Fruit fly (Drosophila melanogaster): ENCODE measurements around the gene JhI-21.

Gene JhI-21

dm6 chr2L:12103231-12104210 lies 47.7 kb upstream of the JhI-21 start, which contains the start of the genes Patsas and ThrRS (continued):
- TF ChIP-seq CG11762 (GFP tag; optimal IDR thresholded peaks at IDR 0.05; ENCODE audit: insufficient read depth) (no peak), CG8119 (GFP tag; IDR thresholded peaks at IDR 0.05) (peak; percentile 83), CG1621 (tag; optimal IDR thresholded peaks at IDR 0.05) (peak; percentile 53), CG15336 (GFP tag; IDR thresholded peaks at IDR 0.05) (peak; percentile 85), Eip75B (GFP tag; optimal IDR thresholded peaks at IDR 0.05) (no peak), CG9139 (GFP tag; optimal IDR thresholded peaks at IDR 0.05) (peak; percentile 54), Sox15 (GFP tag; optimal IDR thresholded peaks at IDR 0.05) (peak; percentile 76), CG6276 (GFP tag; optimal IDR thresholded peaks at IDR 0.05) (no peak), svp (GFP tag) (no peak), Ets21C (GFP tag; optimal IDR thresholded peaks at IDR 0.05) (no peak), OdsH (GFP tag; optimal IDR thresholded peaks at IDR 0.05) (peak; percentile 87), topi (GFP tag; optimal IDR thresholded peaks at IDR 0.05) (peak; percentile 76), CG34406 (GFP tag; optimal IDR thresholded peaks at IDR 0.05) (peak; percentile 78), CG31627 (GFP tag; optimal IDR thresholded peaks at IDR 0.05) (peak; percentile 83), CG6792 (GFP tag; optimal IDR thresholded peaks at IDR 0.05) (peak; percentile 66), Eip93F (GFP tag; optimal IDR thresholded peaks at IDR 0.05) (peak; percentile 1), CG8319 (GFP tag; optimal IDR thresholded peaks at IDR 0.05) (peak; percentile 72), Sox14 (GFP tag; optimal IDR thresholded peaks at IDR 0.05) (peak; percentile 81), CG16779 (tag; optimal IDR thresholded peaks at IDR 0.05) (peak; percentile 59)

- TF ChIP-seq dsx (GFP tag; optimal IDR thresholded peaks at IDR 0.05; ENCODE audit: poor library complexity, severe bottlenecking) (no peak), CG34406 (GFP tag; optimal IDR thresholded peaks at IDR 0.05) (no peak), CG1621 (tag; optimal IDR thresholded peaks at IDR 0.05) (no peak), OdsH (GFP tag; optimal IDR thresholded peaks at IDR 0.05) (no peak), Smox (GFP tag; optimal IDR thresholded peaks at IDR 0.05) (no peak), fkh (GFP tag; optimal IDR thresholded peaks at IDR 0.05) (peak; percentile 45), Hr4 (GFP tag; optimal IDR thresholded peaks at IDR 0.05) (no peak)
These were observed 41.9 kb upstream of the JhI-21 start, which contains the start of gene Ced-12 for dm6 chr2L:12097698-12098097. Ced-12 (plus strand) TSS chr2L:12097838.

- TF ChIP-seq lz (GFP tag; optimal IDR thresholded peaks at IDR 0.05) (peak; percentile 5), fkh (GFP tag; optimal IDR thresholded peaks at IDR 0.05) (peak; percentile 28), esn (GFP tag; optimal IDR thresholded peaks at IDR 0.05) (peak; percentile 21), CG3032 (tag; optimal IDR thresholded peaks at IDR 0.05) (no peak), Eip78C (GFP tag) (peak; percentile 60), CG8632 (GFP tag; optimal IDR thresholded peaks at IDR 0.05) (no peak), Sox102F (GFP tag; optimal IDR thresholded peaks at IDR 0.05) (no peak)
These were observed 40.6 kb upstream of the JhI-21 start, which contains the start of the genes CG6712 and Mt2 for dm6 chr2L:12096396-12096813. CG6712 (minus strand) TSS chr2L:12096511. Mt2 (plus strand) TSS chr2L:12096525.

DNA sequence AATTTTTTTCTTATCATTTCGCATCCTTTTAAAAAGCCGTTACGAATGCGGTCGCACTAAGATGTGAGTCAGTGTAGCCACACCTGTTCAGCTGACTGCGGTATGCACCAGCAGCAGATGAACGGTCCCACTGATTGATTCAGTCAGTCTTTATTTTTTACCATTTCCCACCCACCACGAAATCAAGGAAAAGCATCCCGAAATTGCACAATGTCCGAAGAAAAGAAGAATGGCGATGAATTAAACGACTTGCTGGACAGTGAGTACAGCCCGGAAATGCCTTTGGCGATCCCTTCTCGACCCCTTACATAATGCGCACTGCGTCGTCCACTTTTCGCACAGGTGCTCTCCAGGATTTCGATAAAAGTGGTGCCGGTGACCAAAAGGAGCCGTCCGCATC lies 37.8 kb upstream of the JhI-21 start:
- no peak for TF ChIP-seq dsx (GFP tag; optimal IDR thresholded peaks at IDR 0.05; ENCODE audit: poor library complexity, severe bottlenecking)
- TF ChIP-seq CG6854 (GFP tag; optimal IDR thresholded peaks at IDR 0.05), result no peak
- no peak for TF ChIP-seq esn (GFP tag; optimal IDR thresholded peaks at IDR 0.05)
- no peak for TF ChIP-seq lz (GFP tag; optimal IDR thresholded peaks at IDR 0.05)
- TF ChIP-seq CG6163 (GFP tag; IDR thresholded peaks at IDR 0.05), result no peak
- TF ChIP-seq Hr38 (GFP tag; optimal IDR thresholded peaks at IDR 0.05), result no peak

dm6 chr2L:12092719-12093118 lies 36.9 kb upstream of the JhI-21 start:
- TF ChIP-seq CG15336 (GFP tag; IDR thresholded peaks at IDR 0.05) (no peak), Blimp-1 (GFP tag; optimal IDR thresholded peaks at IDR 0.05) (no peak), CG8119 (GFP tag; IDR thresholded peaks at IDR 0.05) (no peak), Eip78C (GFP tag) (no peak)
